Worm (Caenorhabditis elegans): ENCODE data around the gene F22B8.3.

Gene F22B8.3

ce11 chrV:16120922-16121321 lies 30.1 kb downstream of the F22B8.3 start, which contains the start of gene skr-3:
TSS of gene skr-3 (plus strand) at chrV:16121084.
- TF ChIP-seq blmp-1 (tag; optimal IDR thresholded peaks at IDR 0.05) (no peak), nhr-85 (tag) (peak; percentile 60), elt-2 (tag; optimal IDR thresholded peaks at IDR 0.05) (peak; percentile 50), nhr-11 (tag; optimal IDR thresholded peaks at IDR 0.05) (no peak)

DNA sequence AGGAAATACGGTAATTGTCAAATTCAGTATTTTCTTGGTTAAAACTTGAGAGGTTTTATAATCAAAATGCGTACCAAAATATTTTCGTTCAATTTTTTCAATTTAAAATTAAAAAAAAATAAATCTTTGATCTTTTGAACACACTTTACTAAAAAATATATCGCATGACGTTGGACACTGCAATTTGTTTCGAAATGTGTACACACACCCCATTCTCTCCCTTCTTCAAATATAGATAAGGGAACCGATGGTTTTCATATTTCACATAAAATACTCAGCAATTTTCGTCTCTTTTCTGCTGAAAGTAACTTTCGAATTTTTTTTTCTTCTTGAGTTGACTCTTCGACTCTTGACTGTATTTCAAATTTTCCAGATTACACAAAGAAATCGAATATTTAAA lies 30.7 kb downstream of the F22B8.3 start:
- no peak for TF ChIP-seq nhr-12 (tag; optimal IDR thresholded peaks at IDR 0.05)
- TF ChIP-seq efl-1 (optimal IDR thresholded peaks at IDR 0.05), result no peak
- peak in 1 of 2 experiments; percentile 22 for TF ChIP-seq efl-1 (GFP tag; optimal IDR thresholded peaks at IDR 0.05 in 1 of 2)

- TF ChIP-seq sox-4 (tag; optimal IDR thresholded peaks at IDR 0.05), result no peak
- TF ChIP-seq ceh-88 (GFP tag; IDR thresholded peaks at IDR 0.05), result no peak
- TF ChIP-seq nhr-84 (tag; optimal IDR thresholded peaks at IDR 0.05), result no peak
- no peak for TF ChIP-seq lin-14 (GFP tag; optimal IDR thresholded peaks at IDR 0.05)
- TF ChIP-seq ceh-8 (GFP tag; optimal IDR thresholded peaks at IDR 0.05), result no peak
- no peak for TF ChIP-seq irx-1 (tag; optimal IDR thresholded peaks at IDR 0.05)
- no peak for TF ChIP-seq ces-1 (GFP tag; optimal IDR thresholded peaks at IDR 0.05)
- no peak for TF ChIP-seq fkh-8 (tag; optimal IDR thresholded peaks at IDR 0.05)
- TF ChIP-seq sup-37 (GFP tag; optimal IDR thresholded peaks at IDR 0.05), result no peak
- no peak for TF ChIP-seq snpc-4 (tag; optimal IDR thresholded peaks at IDR 0.05)
- TF ChIP-seq zag-1 (tag; optimal IDR thresholded peaks at IDR 0.05), result no peak
- TF ChIP-seq skn-1 (tag; optimal IDR thresholded peaks at IDR 0.05), result no peak
- no peak for TF ChIP-seq dpl-1 (GFP tag; optimal IDR thresholded peaks at IDR 0.05)
- no peak for TF ChIP-seq unc-130 (tag; optimal IDR thresholded peaks at IDR 0.05)
- no peak for TF ChIP-seq nhr-76 (tag; optimal IDR thresholded peaks at IDR 0.05)
- no peak for TF ChIP-seq unc-30 (tag; optimal IDR thresholded peaks at IDR 0.05)
Observed at ce11 chrV:16124739-16125138, 34.0 kb downstream of the F22B8.3 start, which contains the start of gene nhr-111. TSS of gene nhr-111 (minus strand) at chrV:16124839.

- TF ChIP-seq efl-1 (optimal IDR thresholded peaks at IDR 0.05) (no peak), efl-1 (GFP tag; optimal IDR thresholded peaks at IDR 0.05 in 1 of 2) (peak in 1 of 2 experiments; percentile 6), ets-5 (GFP tag; IDR thresholded peaks at IDR 0.05) (no peak), irx-1 (tag; optimal IDR thresholded peaks at IDR 0.05) (no peak)
Observed at ce11 chrV:16127401-16127800, 36.6 kb downstream of the F22B8.3 start, which contains the start of gene fbxa-143. TSS of gene fbxa-143 (minus strand) at chrV:16127501.

ce11 chrV:16129116-16129515 lies 38.3 kb downstream of the F22B8.3 start:
- TF ChIP-seq irx-1 (tag; optimal IDR thresholded peaks at IDR 0.05) (no peak), elt-2 (tag; optimal IDR thresholded peaks at IDR 0.05) (peak; percentile 20), nhr-76 (tag; optimal IDR thresholded peaks at IDR 0.05) (no peak)

DNA sequence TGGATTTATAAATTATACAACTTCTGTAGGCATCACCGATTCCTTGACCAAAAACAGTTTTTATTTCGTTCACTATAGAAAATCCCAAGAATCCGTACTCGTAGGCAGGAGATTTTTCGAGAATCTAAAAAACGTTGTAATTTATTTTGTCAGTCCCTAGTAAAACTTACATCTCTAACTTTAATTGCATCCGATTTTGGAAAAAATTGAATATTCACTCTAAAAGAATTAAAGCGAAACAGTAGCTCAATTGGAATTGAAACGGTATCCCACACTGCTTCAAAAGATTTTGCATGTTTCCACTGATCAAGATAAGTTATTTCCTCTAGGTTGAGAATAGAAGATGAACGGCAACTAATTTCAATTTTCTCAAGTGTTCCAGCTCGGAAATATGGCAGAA lies 40.5 kb downstream of the F22B8.3 start, which contains the start of gene fbxa-142:
Gene fbxa-142, minus strand, starts transcription at position 101 of the 400 bp plus-strand sequence.
- TF ChIP-seq sox-4 (tag; optimal IDR thresholded peaks at IDR 0.05) (no peak), dsc-1 (tag; optimal IDR thresholded peaks at IDR 0.05) (no peak), lir-3 (tag; optimal IDR thresholded peaks at IDR 0.05; ENCODE audit: poor library complexity) (no peak), C34B4.2 (tag; optimal IDR thresholded peaks at IDR 0.05) (no peak), snu-23 (GFP tag; optimal IDR thresholded peaks at IDR 0.05) (no peak), mep-1 (tag; optimal IDR thresholded peaks at IDR 0.05) (no peak), sptf-1 (tag; optimal IDR thresholded peaks at IDR 0.05) (no peak), ces-1 (GFP tag; optimal IDR thresholded peaks at IDR 0.05) (no peak), zip-4 (GFP tag; optimal IDR thresholded peaks at IDR 0.05) (no peak), nhr-90 (tag; optimal IDR thresholded peaks at IDR 0.05; ENCODE audit: poor library complexity) (no peak), pax-3 (tag; optimal IDR thresholded peaks at IDR 0.05) (no peak), dpl-1 (GFP tag; optimal IDR thresholded peaks at IDR 0.05) (no peak), efl-1 (optimal IDR thresholded peaks at IDR 0.05) (no peak), efl-1 (GFP tag; optimal IDR thresholded peaks at IDR 0.05 in 1 of 2) (no peak), lin-14 (GFP tag; optimal IDR thresholded peaks at IDR 0.05) (no peak), nhr-20 (tag; optimal IDR thresholded peaks at IDR 0.05) (no peak), fkh-4 (tag; optimal IDR thresholded peaks at IDR 0.05; ENCODE audit: borderline replicate concordance) (no peak)

All from whole organism, L1 larva.